Worm (Caenorhabditis elegans): ENCODE results near the gene sra-11.

ce11 chrII:10873631-10874030 lies 36.5 kb downstream of the sra-11 start, which contains the start of gene orc-2:
- TF ChIP-seq med-1 (GFP tag; optimal IDR thresholded peaks at IDR 0.05; ENCODE audit: insufficient read depth) = no peak
- no peak for TF ChIP-seq tab-1 (GFP tag; IDR thresholded peaks at IDR 0.05)
- TF ChIP-seq klf-2 (GFP tag; conservative IDR thresholded peaks at IDR 0.05) = no peak
- TF ChIP-seq flt-1 (GFP tag; IDR thresholded peaks at IDR 0.05) = no peak
- TF ChIP-seq ztf-29 (GFP tag; IDR thresholded peaks at IDR 0.05) = no peak
